Worm (Caenorhabditis elegans) whole organism, L2 larva: ENCODE results near the gene T01B7.9.

ENCODE experiments used
- lin-11 ChIP-seq: fragments of 150-350 bp; sonication (generic microtip); optimal IDR thresholded peaks from 2 replicates; lab custom pipeline; 2014; ENCODE audit warnings: missing biosample characterization, missing genetic modification characterization, inconsistent platforms, mixed read lengths
- nhr-25 ChIP-seq: fragments of 150-350 bp; sonication (generic microtip); optimal IDR thresholded peaks from 3 replicates; lab custom pipeline; 2014; ENCODE audit warnings: missing biosample characterization, missing genetic modification characterization
- ztf-11 ChIP-seq: sonication (generic microtip); optimal IDR thresholded peaks from 2 replicates; lab custom pipeline; 2017; ENCODE audit warnings: missing biosample characterization, missing genetic modification characterization

DNA sequence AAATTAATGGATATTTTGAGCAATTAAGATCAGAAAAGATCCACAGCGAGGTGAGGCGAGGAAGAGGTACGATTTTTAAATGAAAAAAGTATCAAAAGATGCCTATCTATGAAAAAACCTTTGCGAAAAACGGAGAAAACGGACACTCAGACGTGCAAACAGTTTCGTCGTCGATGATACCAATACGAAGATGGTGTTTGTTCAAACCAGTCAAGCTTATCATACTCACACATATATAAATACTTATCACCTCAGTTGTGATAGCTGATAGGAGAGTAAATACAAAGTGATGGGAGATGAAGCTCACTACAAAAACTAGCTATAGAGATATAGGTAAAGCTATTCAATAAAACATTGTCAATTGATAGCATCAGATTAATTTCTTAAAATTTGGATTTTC, 46.8 kb downstream of the T01B7.9 start:
- TF ChIP-seq ztf-11 (tag; lab: Kevin White, UChicago) (no peak), nhr-25 (tag; lab: Kevin White, UChicago) (no peak), lin-11 (tag; lab: Kevin White, UChicago) (no peak)
